Worm (Caenorhabditis elegans) whole organism, L4/young adult: ENCODE data around the gene K09H11.11.

Source experiments
- W03F9.2 ChIP-seq: fragments of 150-350 bp; optimal IDR thresholded peaks from 2 replicates; lab custom pipeline; 2014; ENCODE audit warnings: missing biosample characterization, missing genetic modification characterization
- dao-5 ChIP-seq: sonication (generic microtip); optimal IDR thresholded peaks from 2 replicates; lab custom pipeline; 2016; ENCODE audit warnings: missing genotype, missing genetic modification characterization, moderate library complexity, missing compliant biosample characterization
- him-1 ChIP-seq: sonication (generic microtip); optimal IDR thresholded peaks from 2 replicates; lab custom pipeline; 2016; ENCODE audit warnings: missing genotype, missing genetic modification reagents, missing genetic modification characterization, missing compliant biosample characterization

DNA sequence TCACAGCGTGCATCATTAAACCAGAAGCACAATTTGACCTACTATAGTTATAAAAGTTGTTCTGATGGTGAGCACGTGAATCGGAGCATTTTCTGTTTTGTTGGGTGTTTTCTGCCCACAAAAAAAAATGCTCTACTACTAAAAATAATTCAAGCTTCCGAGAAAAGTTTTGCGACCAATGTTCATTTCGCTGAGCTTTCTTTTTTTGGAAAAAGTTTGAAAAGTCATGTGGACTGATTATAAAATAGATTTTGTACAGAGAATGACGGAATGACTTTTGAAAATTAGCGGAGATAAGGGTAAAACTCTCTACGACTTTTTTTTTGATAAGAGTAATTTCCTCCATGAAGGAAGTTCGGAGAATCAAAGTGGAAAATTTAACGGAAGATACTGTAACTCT, 14.4 kb upstream of the K09H11.11 start:
- TF ChIP-seq dao-5 (tag; lab: Kevin White, UChicago): no peak
- TF ChIP-seq him-1: no peak
- TF ChIP-seq W03F9.2 (tag; lab: Kevin White, UChicago): no peak
